Worm (Caenorhabditis elegans) whole organism, midembryonic: ENCODE results near the gene ugt-7.

Source experiments
- flt-1 ChIP-seq: fragments of 200-800 bp; sonication (Bioruptor generic); IDR thresholded peaks from 2 replicates; pipeline ENCODE4 v1.3.6; 2022; ENCODE audit warnings: missing genetic modification characterization, missing compliant biosample characterization
- med-1 ChIP-seq: sonication (generic microtip); optimal IDR thresholded peaks from 2 replicates; lab custom pipeline; 2017; ENCODE audit warnings: missing genetic modification characterization, mild to moderate bottlenecking, missing compliant biosample characterization, antibody characterized with exemption, missing genetic modification reagents; ENCODE audit not compliant: insufficient read depth
- ref-1 ChIP-seq: fragments of 200-800 bp; sonication (Bioruptor generic); conservative IDR thresholded peaks from 2 replicates; pipeline ENCODE4 v1.3.6; 2022; ENCODE audit warnings: missing genetic modification reagents, missing genetic modification characterization, missing compliant biosample characterization
- tab-1 ChIP-seq: fragments of 200-800 bp; sonication (Bioruptor generic); IDR thresholded peaks from 2 replicates; pipeline ENCODE4 v1.3.6; 2022; ENCODE audit warnings: missing genetic modification characterization, missing compliant biosample characterization
- ztf-23 ChIP-seq: fragments of 200-800 bp; sonication (Bioruptor generic); IDR thresholded peaks from 2 replicates; pipeline ENCODE4 v1.3.6; 2022; ENCODE audit warnings: missing genetic modification reagents, missing genetic modification characterization, missing compliant biosample characterization

DNA sequence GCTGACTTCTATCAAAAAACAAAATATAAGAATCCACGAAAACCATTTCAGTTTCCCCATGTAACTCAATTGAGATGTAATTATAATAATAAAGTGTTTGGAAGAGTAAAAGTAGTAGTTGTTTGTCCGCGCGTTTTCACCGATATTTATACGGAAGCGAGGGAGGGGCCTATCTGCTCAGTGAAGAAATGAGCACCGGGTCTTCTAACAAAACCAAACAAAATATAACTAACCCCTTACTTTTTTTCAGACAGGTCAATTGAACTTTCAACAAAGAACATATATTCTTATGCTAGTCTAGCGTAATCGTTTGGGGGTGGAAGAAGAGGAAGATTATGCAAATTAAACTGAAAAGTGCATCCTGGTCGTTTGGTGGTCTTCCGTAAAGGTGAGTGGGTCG lies 5.2 kb downstream of the ugt-7 start, which contains the start of gene ncx-9:
- no peak for TF ChIP-seq ztf-23 (GFP tag; lab: Robert Waterston, UW)
- no peak for TF ChIP-seq flt-1 (GFP tag; lab: Robert Waterston, UW)
- no peak for TF ChIP-seq med-1 (GFP tag; lab: Kevin White, UChicago)
- TF ChIP-seq tab-1 (GFP tag; lab: Robert Waterston, UW), result no peak
- TF ChIP-seq ref-1 (GFP tag; lab: Robert Waterston, UW), result no peak
